Worm (Caenorhabditis elegans) whole organism, L2 larva: ENCODE results near the gene srbc-60.

Experiments used
- crh-2 ChIP-seq: sonication (generic microtip); optimal IDR thresholded peaks from 2 replicates; lab custom pipeline; 2017; ENCODE audit warnings: missing biosample characterization, missing genetic modification characterization
- elt-1 ChIP-seq: fragments of 150-350 bp; optimal IDR thresholded peaks from 2 replicates; lab custom pipeline; 2014; ENCODE audit warnings: missing biosample characterization, missing genetic modification characterization
- mdl-1 ChIP-seq, 2 experiments: fragments of 150-350 bp in 1 of 2; sonication (generic microtip) in 1 of 2; optimal IDR thresholded peaks; 2 replicates each; lab custom pipeline; 2017; ENCODE audit warnings: missing biosample characterization in 2 of 2, missing genetic modification characterization in 2 of 2
- nhr-23 ChIP-seq: fragments of 150-350 bp; optimal IDR thresholded peaks from 2 replicates; lab custom pipeline; 2014; ENCODE audit warnings: missing biosample characterization, missing genetic modification reagents, missing genetic modification characterization
- skn-1 ChIP-seq: sonication (generic microtip); optimal IDR thresholded peaks from 2 replicates; lab custom pipeline; 2017; ENCODE audit warnings: missing biosample characterization, missing genetic modification characterization

- TF ChIP-seq skn-1 (tag; lab: Kevin White, UChicago) (no peak), elt-1 (no peak), nhr-23 (no peak), crh-2 (tag; lab: Kevin White, UChicago) (no peak), mdl-1 (tag; optimal IDR thresholded peaks at IDR 0.05; lab: Kevin White, UChicago) (no peak)
These were observed 27.3 kb upstream of the srbc-60 start, which contains the start of the genes str-262 and srp-1 for ce11 chrV:752679-753333.
